Fruit fly (Drosophila melanogaster) whole organism, embryonic: ENCODE results near the gene CG44139.
A peak's percentile ranks its signal among the peaks of the same experiment; 100 is the strongest.

Experiments
- BEAF-32 ChIP-seq: fragments of 200-800 bp; sonication (Bioruptor generic); optimal IDR thresholded peaks from 3 replicates; lab custom pipeline; 2017; ENCODE audit warnings: missing biosample characterization, missing genetic modification characterization, mild to moderate bottlenecking, moderate library complexity, missing genetic modification reagents
- CG10267 ChIP-seq: fragments of 200-800 bp; sonication (Bioruptor generic); optimal IDR thresholded peaks from 2 replicates; lab custom pipeline; 2018; ENCODE audit warnings: missing biosample characterization, mild to moderate bottlenecking, missing genetic modification characterization, moderate library complexity
- CG10543 ChIP-seq: fragments of 200-800 bp; sonication (Bioruptor generic); optimal IDR thresholded peaks from 3 replicates; lab custom pipeline; 2017; ENCODE audit warnings: missing biosample characterization, mild to moderate bottlenecking, missing genetic modification characterization, moderate library complexity
- CG10979 ChIP-seq: fragments of 200-800 bp; sonication (Bioruptor generic); optimal IDR thresholded peaks from 2 replicates; lab custom pipeline; 2018; ENCODE audit warnings: missing biosample characterization, mild to moderate bottlenecking, missing genetic modification characterization, moderate library complexity
- CG14441 ChIP-seq: fragments of 200-800 bp; sonication (Bioruptor generic); IDR thresholded peaks from 2 replicates; pipeline ENCODE4 v1.3.6; 2022; ENCODE audit warnings: missing biosample characterization, missing genetic modification characterization
- CG1603 ChIP-seq: fragments of 200-800 bp; sonication (Bioruptor generic); optimal IDR thresholded peaks from 2 replicates; lab custom pipeline; 2019; ENCODE audit warnings: missing biosample characterization, mild to moderate bottlenecking, missing genetic modification characterization, moderate library complexity
- CG6813 ChIP-seq: fragments of 200-800 bp; sonication (Bioruptor generic); optimal IDR thresholded peaks from 2 replicates; lab custom pipeline; 2017; ENCODE audit warnings: missing biosample characterization, missing genetic modification characterization, mild to moderate bottlenecking, moderate library complexity, missing genetic modification reagents
- CG7556 ChIP-seq: fragments of 200-800 bp; sonication (Bioruptor generic); optimal IDR thresholded peaks from 2 replicates; lab custom pipeline; 2017; ENCODE audit warnings: missing biosample characterization, mild to moderate bottlenecking, missing genetic modification characterization
- CG8290 ChIP-seq, 3 experiments: fragments of 200-800 bp; sonication (Bioruptor generic); optimal IDR thresholded peaks; 2 replicates each; lab custom pipeline; 2016 to 2019; ENCODE audit warnings: missing biosample characterization in 3 of 3, missing genetic modification characterization in 3 of 3, mild to moderate bottlenecking in 2 of 3, moderate library complexity in 1 of 3
- D19B ChIP-seq: fragments of 200-800 bp; sonication (Bioruptor generic); optimal IDR thresholded peaks from 2 replicates; lab custom pipeline; 2017; ENCODE audit warnings: missing biosample characterization, mild to moderate bottlenecking, missing genetic modification characterization
- Deaf1 ChIP-seq: fragments of 200-800 bp; optimal IDR thresholded peaks from 3 replicates; lab custom pipeline; 2019; ENCODE audit warnings: missing biosample characterization, mild to moderate bottlenecking, missing genetic modification characterization, moderate library complexity
- E2f2 ChIP-seq: fragments of 200-800 bp; sonication (Bioruptor generic); IDR thresholded peaks from 2 replicates; pipeline ENCODE4 v1.3.6; 2022; ENCODE audit warnings: missing biosample characterization, missing genetic modification characterization
- Lhr ChIP-seq: fragments of 200-800 bp; sonication (Bioruptor generic); optimal IDR thresholded peaks from 3 replicates; lab custom pipeline; 2017; ENCODE audit warnings: mild to moderate bottlenecking, missing biosample characterization, missing genetic modification reagents, missing genetic modification characterization
- Med ChIP-seq: fragments of 200-800 bp; sonication (Bioruptor generic); peaks from one replicate; lab custom pipeline; 2016; ENCODE audit warnings: missing biosample characterization, missing genetic modification characterization, mild to moderate bottlenecking, inconsistent platforms, moderate library complexity
- Nf-YB ChIP-seq: fragments of 200-800 bp; sonication (Bioruptor generic); optimal IDR thresholded peaks from 3 replicates; lab custom pipeline; 2019; ENCODE audit warnings: missing biosample characterization, mild to moderate bottlenecking, missing genetic modification characterization, moderate library complexity
- Nf-YC ChIP-seq: fragments of 200-800 bp; optimal IDR thresholded peaks from 3 replicates; lab custom pipeline; 2019; ENCODE audit warnings: missing biosample characterization, mild to moderate bottlenecking, missing genetic modification characterization, moderate library complexity
- Oli ChIP-seq: fragments of 200-800 bp; sonication (Bioruptor generic); optimal IDR thresholded peaks from 2 replicates; lab custom pipeline; 2018; ENCODE audit warnings: missing biosample characterization, mild to moderate bottlenecking, missing genetic modification characterization, moderate library complexity
- Trl ChIP-seq, 3 experiments: fragments of >200 bp in 2 of 3; fragments of 200-800 bp in 1 of 3; sonication (Bioruptor generic) in 1 of 3; optimal IDR thresholded peaks; 2 replicates in 1 of 3; 3 replicates in 2 of 3; lab custom pipeline; 2016 to 2017; ENCODE audit warnings: missing biosample characterization in 1 of 3, missing genetic modification characterization in 1 of 3
- cg ChIP-seq: fragments of 200-800 bp; sonication (Bioruptor generic); optimal IDR thresholded peaks from 3 replicates; lab custom pipeline; 2019; ENCODE audit warnings: missing biosample characterization, mild to moderate bottlenecking, missing genetic modification characterization, moderate library complexity
- ci ChIP-seq: fragments of 200-800 bp; sonication (Bioruptor generic); IDR thresholded peaks from 3 replicates; pipeline ENCODE4 v1.3.6; 2022; ENCODE audit warnings: missing biosample characterization, missing genetic modification characterization
- exex ChIP-seq: fragments of 200-800 bp; sonication (Bioruptor generic); optimal IDR thresholded peaks from 4 replicates; lab custom pipeline; 2018; ENCODE audit warnings: missing biosample characterization, mild to moderate bottlenecking, missing genetic modification characterization, moderate library complexity
- kni ChIP-seq: fragments of 200-800 bp; sonication (Bioruptor generic); optimal IDR thresholded peaks from 3 replicates; lab custom pipeline; 2017; ENCODE audit warnings: mild to moderate bottlenecking, missing biosample characterization, missing genetic modification reagents, missing genetic modification characterization
- lola ChIP-seq, 3 experiments: fragments of >200 bp in 2 of 3; fragments of 200-800 bp in 1 of 3; sonication (Bioruptor generic) in 1 of 3; optimal IDR thresholded peaks; 2 replicates each; lab custom pipeline; 2017 to 2019; ENCODE audit warnings: missing biosample characterization in 3 of 3, missing genetic modification characterization in 3 of 3, mild to moderate bottlenecking in 1 of 3, moderate library complexity in 1 of 3
- luna ChIP-seq: fragments of 200-800 bp; sonication (Bioruptor generic); optimal IDR thresholded peaks from 2 replicates; lab custom pipeline; 2016; ENCODE audit warnings: missing biosample characterization, missing genetic modification characterization
- nau ChIP-seq: fragments of 200-800 bp; sonication (Bioruptor generic); optimal IDR thresholded peaks from 3 replicates; lab custom pipeline; 2017; ENCODE audit warnings: missing biosample characterization, mild to moderate bottlenecking, missing genetic modification characterization, missing genetic modification reagents
- nom ChIP-seq: fragments of 200-800 bp; sonication (Bioruptor generic); optimal IDR thresholded peaks from 2 replicates; lab custom pipeline; 2017; ENCODE audit warnings: missing biosample characterization, missing genetic modification characterization, mild to moderate bottlenecking, moderate library complexity, missing genetic modification reagents
- pan ChIP-seq, 4 experiments: fragments of >200 bp in 3 of 4; fragments of 200-800 bp in 1 of 4; sonication (Bioruptor generic) in 1 of 4; optimal IDR thresholded peaks in 3 of 4; IDR thresholded peaks in 1 of 4; 2 replicates each; pipeline versions ENCODE4 v1.3.6 to Lab custom; 2017 to 2022; ENCODE audit warnings: missing biosample characterization in 2 of 4, missing genetic modification characterization in 2 of 4, mixed read lengths in 1 of 4
- prd ChIP-seq, 3 experiments: fragments of >200 bp in 2 of 3; fragments of 200-800 bp in 1 of 3; sonication (Bioruptor generic) in 1 of 3; optimal IDR thresholded peaks in 2 of 3; IDR thresholded peaks in 1 of 3; 2 replicates in 2 of 3; 3 replicates in 1 of 3; pipeline versions ENCODE4 v1.3.6 to Lab custom; 2017 to 2022; ENCODE audit warnings: missing biosample characterization in 1 of 3, missing genetic modification characterization in 1 of 3
- repo ChIP-seq: fragments of 200-800 bp; sonication (Bioruptor generic); optimal IDR thresholded peaks from 2 replicates; lab custom pipeline; 2016; ENCODE audit warnings: missing biosample characterization, missing genetic modification characterization
- row ChIP-seq: fragments of 200-800 bp; sonication (Bioruptor generic); IDR thresholded peaks from 3 replicates; pipeline ENCODE4 v1.3.6; 2022; ENCODE audit warnings: missing biosample characterization, missing genetic modification characterization
- scrt ChIP-seq: fragments of 200-800 bp; sonication (Bioruptor generic); optimal IDR thresholded peaks from 2 replicates; lab custom pipeline; 2018; ENCODE audit warnings: missing biosample characterization, mild to moderate bottlenecking, missing genetic modification characterization, moderate library complexity
- sd ChIP-seq: fragments of 200-800 bp; sonication (Bioruptor generic); optimal IDR thresholded peaks from 3 replicates; lab custom pipeline; 2018; ENCODE audit warnings: missing biosample characterization, mild to moderate bottlenecking, missing genetic modification characterization, moderate library complexity
- sens ChIP-seq: fragments of 200-800 bp; sonication (Bioruptor generic); peaks from one replicate; lab custom pipeline; 2016; ENCODE audit warnings: missing biosample characterization, missing genetic modification characterization
- sima ChIP-seq: fragments of 200-800 bp; sonication (Bioruptor generic); optimal IDR thresholded peaks from 2 replicates; lab custom pipeline; 2016; ENCODE audit warnings: missing biosample characterization, missing genetic modification characterization
- trh ChIP-seq: fragments of 200-800 bp; sonication (Bioruptor generic); optimal IDR thresholded peaks from 2 replicates; lab custom pipeline; 2016; ENCODE audit warnings: missing biosample characterization, missing genetic modification characterization
- z ChIP-seq: fragments of 200-800 bp; sonication (Bioruptor generic); IDR thresholded peaks from 3 replicates; pipeline ENCODE4 v1.3.6; 2022; ENCODE audit warnings: missing biosample characterization, missing genetic modification characterization
- zfh1 ChIP-seq: fragments of 200-800 bp; sonication (Bioruptor generic); IDR thresholded peaks from 3 replicates; pipeline ENCODE4 v1.3.6; 2022; ENCODE audit warnings: missing biosample characterization, missing genetic modification characterization

The CG44139 gene

dm6 chr2L:2436258-2436657 lies 11.7 kb downstream of the CG44139 start (continued):
- TF ChIP-seq prd (optimal IDR thresholded peaks at IDR 0.05; lab: Kevin White, UChicago) (no peak), prd (GFP tag; IDR thresholded peaks at IDR 0.05; lab: Robert Waterston, UW) (0 out of 3 replicates have a peak, but pooled peaks have one; percentile 13), CG7556 (GFP tag; lab: Kevin White, UChicago) (no peak)

DNA sequence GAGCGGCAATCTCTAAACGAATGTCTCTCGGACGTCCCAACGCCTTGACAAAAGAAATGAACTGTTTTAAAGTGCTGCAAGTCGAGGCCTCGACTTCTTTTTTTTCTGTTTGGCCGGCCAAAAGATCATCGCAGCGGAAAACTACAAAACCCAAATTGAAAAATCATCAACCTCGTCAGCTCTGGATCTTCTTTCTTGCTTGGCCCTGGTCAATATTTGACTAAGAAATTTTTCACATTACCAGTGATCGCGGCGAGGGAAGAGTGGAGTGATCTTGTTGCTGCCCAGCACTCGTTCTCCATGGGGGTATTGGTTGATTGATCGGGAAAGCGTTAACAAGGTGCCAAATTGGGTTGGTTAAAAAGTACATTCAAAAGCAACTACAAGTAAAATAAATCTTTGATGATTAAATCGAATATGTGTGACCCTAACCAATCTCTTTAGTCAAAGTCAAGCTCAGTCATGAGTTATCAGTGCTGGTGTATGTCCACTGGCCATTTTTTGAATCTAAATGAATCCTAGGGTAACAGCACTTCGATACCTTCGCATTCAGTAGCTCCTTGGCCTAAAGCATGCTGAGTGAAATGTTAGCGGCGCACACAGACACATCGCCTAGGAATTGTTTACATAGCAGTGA lies 14.2 kb downstream of the CG44139 start:
- TF ChIP-seq CG14441 (GFP tag; lab: Robert Waterston, UW) (no peak), kni (GFP tag; lab: Kevin White, UChicago) (peak; percentile 21), ci (GFP tag; lab: Robert Waterston, UW) (0 out of 3 replicates have a peak, but pooled peaks have one; percentile 27), row (GFP tag; lab: Robert Waterston, UW) (peak; percentile 61; the same call in 2 of the 3 replicates), sens (GFP tag; lab: Kevin White, UChicago) (peak; percentile 55), CG6813 (GFP tag; lab: Kevin White, UChicago) (no peak), repo (GFP tag; lab: Kevin White, UChicago) (no peak), sima (GFP tag; lab: Kevin White, UChicago) (no peak), exex (no peak), Oli (tag; lab: Kevin White, UChicago) (no peak), pan (optimal IDR thresholded peaks at IDR 0.05; lab: Kevin White, UChicago) (peak in 1 of 2 experiments; percentile 1), pan (GFP tag; optimal IDR thresholded peaks at IDR 0.05 in 1 of 2, IDR thresholded peaks at IDR 0.05 in 1 of 2) (no peak), E2f2 (GFP tag; lab: Robert Waterston, UW) (0 out of 2 replicates have a peak, but pooled peaks have one; percentile 5), sd (tag; lab: Kevin White, UChicago) (peak; percentile 2), BEAF-32 (GFP tag; lab: Kevin White, UChicago) (no peak), nau (GFP tag; lab: Kevin White, UChicago) (no peak), D19B (GFP tag; lab: Kevin White, UChicago) (peak; percentile 66), Lhr (GFP tag; lab: Kevin White, UChicago) (no peak), CG8290 (GFP tag; optimal IDR thresholded peaks at IDR 0.05; lab: Kevin White, UChicago) (no peak), CG8290 (tag; optimal IDR thresholded peaks at IDR 0.05; lab: Kevin White, UChicago) (no peak), CG10267 (tag; lab: Kevin White, UChicago) (no peak), zfh1 (0 out of 3 replicates have a peak, but pooled peaks have one; percentile 4), CG1603 (peak; percentile 13), Med (GFP tag; lab: Kevin White, UChicago) (peak; percentile 26), CG10979 (tag; lab: Kevin White, UChicago) (peak; percentile 1), scrt (GFP tag; lab: Kevin White, UChicago) (no peak)

dm6 chr2L:2448514-2448913 lies 23.9 kb downstream of the CG44139 start:
- TF ChIP-seq CG10543 (GFP tag; lab: Kevin White, UChicago) (no peak), z (GFP tag; lab: Robert Waterston, UW) (peak; percentile 81), Nf-YB (GFP tag; lab: Kevin White, UChicago) (peak; percentile 94), luna (GFP tag; lab: Kevin White, UChicago) (no peak), lola (GFP tag; optimal IDR thresholded peaks at IDR 0.05; lab: Kevin White, UChicago) (no peak), Deaf1 (tag; lab: Kevin White, UChicago) (peak; percentile 25), cg (GFP tag; lab: Kevin White, UChicago) (peak; percentile 73), Trl (optimal IDR thresholded peaks at IDR 0.05; lab: Kevin White, UChicago) (peak in 1 of 2 experiments; percentile 2), Trl (GFP tag; optimal IDR thresholded peaks at IDR 0.05; lab: Kevin White, UChicago) (no peak), Nf-YC (peak; percentile 87), nom (GFP tag; lab: Kevin White, UChicago) (peak; percentile 18), trh (GFP tag; lab: Kevin White, UChicago) (no peak)
